Worm (Caenorhabditis elegans) whole organism, L4 larva: ENCODE measurements around the gene sre-20.

ENCODE experiments used
- F10B5.3 ChIP-seq: sonication (generic microtip); optimal IDR thresholded peaks from 2 replicates; lab custom pipeline; 2016; ENCODE audit warnings: mild to moderate bottlenecking, missing genetic modification characterization, missing compliant biosample characterization
- dpl-1 ChIP-seq: fragments of 150-350 bp; optimal IDR thresholded peaks from 2 replicates; lab custom pipeline; 2014; ENCODE audit warnings: missing biosample characterization, missing genetic modification reagents, missing genetic modification characterization
- nhr-25 ChIP-seq: sonication (generic microtip); optimal IDR thresholded peaks from 2 replicates; lab custom pipeline; 2017; ENCODE audit warnings: missing genetic modification characterization, mild to moderate bottlenecking, missing compliant biosample characterization, antibody characterized with exemption, moderate library complexity, borderline replicate concordance; ENCODE audit not compliant: insufficient read depth
- vab-7 ChIP-seq: fragments of 200-800 bp; sonication (Bioruptor generic); IDR thresholded peaks from 2 replicates; pipeline ENCODE4 v1.3.6; 2022; ENCODE audit warnings: missing genetic modification reagents, missing genetic modification characterization, missing compliant biosample characterization

DNA sequence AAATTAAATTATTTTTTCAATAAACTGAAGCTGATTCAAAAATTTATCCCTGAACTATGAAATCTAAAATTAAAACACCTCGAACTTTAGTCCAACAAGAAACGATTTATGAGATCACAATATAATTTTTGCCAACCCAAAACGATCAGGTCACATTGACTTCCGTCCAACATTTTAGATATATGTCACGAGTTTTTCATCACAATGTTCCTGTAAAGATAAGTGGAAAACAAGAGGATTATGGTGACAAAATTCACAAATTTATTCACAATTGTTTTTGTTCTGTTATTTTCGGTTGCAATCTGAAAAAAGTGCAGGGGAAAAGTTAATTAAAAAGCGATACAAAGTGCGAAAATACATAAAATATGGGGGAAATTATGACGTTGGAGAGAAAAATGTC is 31.9 kb upstream of the sre-20 start:
- TF ChIP-seq vab-7 = no peak
- TF ChIP-seq dpl-1 (GFP tag; lab: Kevin White, UChicago) = no peak
- TF ChIP-seq F10B5.3 (tag; lab: Kevin White, UChicago) = no peak
- TF ChIP-seq nhr-25 = no peak
